Fruit fly (Drosophila melanogaster) whole organism, pupa: ENCODE results near the gene CG7685.

Experiments
- CG10348 ChIP-seq: fragments of 200-800 bp; sonication (Bioruptor generic); IDR thresholded peaks from 2 replicates; pipeline ENCODE4 v1.3.6; 2022; ENCODE audit warnings: missing biosample characterization, missing genetic modification characterization
- CG12605 ChIP-seq: fragments of 200-800 bp; sonication (Bioruptor generic); IDR thresholded peaks from 2 replicates; pipeline ENCODE4 v1.3.6; 2022; ENCODE audit warnings: missing biosample characterization, missing genetic modification characterization
- CG13204 ChIP-seq: fragments of 200-800 bp; sonication (Bioruptor generic); optimal IDR thresholded peaks from 2 replicates; lab custom pipeline; 2018; ENCODE audit warnings: missing biosample characterization, mild to moderate bottlenecking, missing genetic modification characterization, moderate library complexity
- CG14655 ChIP-seq: fragments of 200-800 bp; sonication (Bioruptor generic); optimal IDR thresholded peaks from 3 replicates; lab custom pipeline; 2017; ENCODE audit warnings: mild to moderate bottlenecking, missing biosample characterization, missing genetic modification reagents, missing genetic modification characterization
- CG15710 ChIP-seq: fragments of 200-800 bp; sonication (Bioruptor generic); optimal IDR thresholded peaks from 2 replicates; lab custom pipeline; 2018; ENCODE audit warnings: missing biosample characterization, mild to moderate bottlenecking, missing genetic modification characterization, moderate library complexity
- CG17806 ChIP-seq: fragments of 200-800 bp; sonication (Bioruptor generic); optimal IDR thresholded peaks from 2 replicates; lab custom pipeline; 2018; ENCODE audit warnings: missing biosample characterization, mild to moderate bottlenecking, missing genetic modification characterization, moderate library complexity
- CG32121 ChIP-seq: fragments of 200-800 bp; sonication (Bioruptor generic); IDR thresholded peaks from 2 replicates; pipeline ENCODE4 v1.3.6; 2022; ENCODE audit warnings: missing biosample characterization, missing genetic modification characterization
- CG34367 ChIP-seq: fragments of 200-800 bp; sonication (Bioruptor generic); optimal IDR thresholded peaks from 2 replicates; lab custom pipeline; 2018; ENCODE audit warnings: missing biosample characterization, mild to moderate bottlenecking, missing genetic modification characterization
- CG4496 ChIP-seq: fragments of 200-800 bp; sonication (Bioruptor generic); IDR thresholded peaks from 3 replicates; pipeline ENCODE4 v1.3.6; 2022; ENCODE audit warnings: missing biosample characterization, missing genetic modification characterization
- CG8159 ChIP-seq: fragments of 200-800 bp; sonication (Bioruptor generic); optimal IDR thresholded peaks from 3 replicates; lab custom pipeline; 2018; ENCODE audit warnings: missing biosample characterization, mild to moderate bottlenecking, missing genetic modification characterization, moderate library complexity
- CG8301 ChIP-seq: fragments of 200-800 bp; sonication (Bioruptor generic); optimal IDR thresholded peaks from 2 replicates; lab custom pipeline; 2018; ENCODE audit warnings: missing biosample characterization, mild to moderate bottlenecking, missing genetic modification characterization
- CG9948 ChIP-seq: fragments of 200-800 bp; sonication (Bioruptor generic); optimal IDR thresholded peaks from 2 replicates; lab custom pipeline; 2018; ENCODE audit warnings: missing biosample characterization, mild to moderate bottlenecking, missing genetic modification characterization, moderate library complexity
- D1 ChIP-seq: fragments of 200-800 bp; sonication (Bioruptor generic); optimal IDR thresholded peaks from 2 replicates; lab custom pipeline; 2018; ENCODE audit warnings: missing biosample characterization, mild to moderate bottlenecking, missing genetic modification characterization, moderate library complexity
- EcR ChIP-seq: fragments of 200-800 bp; sonication (Bioruptor generic); optimal IDR thresholded peaks from 3 replicates; lab custom pipeline; 2019; ENCODE audit warnings: missing biosample characterization, missing genetic modification characterization, mild to moderate bottlenecking, moderate library complexity, missing genetic modification reagents
- Ets98B ChIP-seq: fragments of 200-800 bp; sonication (Bioruptor generic); IDR thresholded peaks from 2 replicates; pipeline ENCODE4 v1.3.6; 2022; ENCODE audit warnings: missing biosample characterization, missing genetic modification characterization
- Pif1A ChIP-seq: fragments of 200-800 bp; sonication (Bioruptor generic); optimal IDR thresholded peaks from 3 replicates; lab custom pipeline; 2016; ENCODE audit warnings: missing biosample characterization, missing genetic modification characterization
- Pif1B ChIP-seq: fragments of 200-800 bp; sonication (Bioruptor generic); optimal IDR thresholded peaks from 3 replicates; lab custom pipeline; 2016; ENCODE audit warnings: missing biosample characterization, missing genetic modification characterization
- Snoo ChIP-seq: fragments of 200-800 bp; sonication (Bioruptor generic); optimal IDR thresholded peaks from 3 replicates; lab custom pipeline; 2017; ENCODE audit warnings: missing biosample characterization, mild to moderate bottlenecking, missing genetic modification characterization, inconsistent platforms
- fd96Ca ChIP-seq: fragments of 200-800 bp; sonication (Bioruptor generic); IDR thresholded peaks from 3 replicates; pipeline ENCODE4 v1.3.6; 2022; ENCODE audit warnings: missing biosample characterization, missing genetic modification characterization
- gl ChIP-seq: fragments of 200-800 bp; sonication (Bioruptor generic); optimal IDR thresholded peaks from 2 replicates; lab custom pipeline; 2018; ENCODE audit warnings: missing biosample characterization, mild to moderate bottlenecking, missing genetic modification characterization
- rn ChIP-seq: fragments of 200-800 bp; sonication (Bioruptor generic); IDR thresholded peaks from 2 replicates; pipeline ENCODE4 v1.3.6; 2022; ENCODE audit warnings: missing biosample characterization, missing genetic modification characterization

Gene CG7685

dm6 chr3R:18384972-18385371 lies 19.8 kb upstream of the CG7685 start, which contains the start of gene CG14309:
Gene CG14309 (minus strand): TSS chr3R:18385072.
- TF ChIP-seq CG15710 (no peak), CG13204 (GFP tag; lab: Kevin White, UChicago) (no peak), CG14655 (GFP tag; lab: Kevin White, UChicago) (no peak), CG9948 (tag; lab: Kevin White, UChicago) (no peak), fd96Ca (no peak), CG8301 (tag; lab: Kevin White, UChicago) (no peak), CG12605 (no peak), gl (no peak), EcR (GFP tag; lab: Kevin White, UChicago) (no peak), CG10348 (GFP tag; lab: Robert Waterston, UW) (no peak), D1 (tag; lab: Kevin White, UChicago) (no peak), Snoo (tag; lab: Kevin White, UChicago) (no peak), Pif1B (GFP tag; lab: Kevin White, UChicago) (no peak), CG32121 (GFP tag; lab: Robert Waterston, UW) (no peak), Ets98B (GFP tag; lab: Robert Waterston, UW) (no peak)

dm6 chr3R:18385593-18385992 lies 19.1 kb upstream of the CG7685 start, which contains the start of gene cona:
Gene cona (plus strand): TSS chr3R:18385828.
- TF ChIP-seq CG17806 (tag; lab: Kevin White, UChicago) (no peak), gl (no peak), Pif1B (GFP tag; lab: Kevin White, UChicago) (no peak)

- TF ChIP-seq Pif1B (GFP tag; lab: Kevin White, UChicago): no peak
- TF ChIP-seq CG8159 (tag; lab: Kevin White, UChicago): no peak
- no peak for TF ChIP-seq Ets98B (GFP tag; lab: Robert Waterston, UW)
- no peak for TF ChIP-seq Pif1A
- no peak for TF ChIP-seq CG14655 (GFP tag; lab: Kevin White, UChicago)
- no peak for TF ChIP-seq CG34367 (tag; lab: Kevin White, UChicago)
- no peak for TF ChIP-seq gl
- no peak for TF ChIP-seq CG4496 (GFP tag; lab: Robert Waterston, UW)
- TF ChIP-seq CG32121 (GFP tag; lab: Robert Waterston, UW): no peak
- no peak for TF ChIP-seq fd96Ca
- TF ChIP-seq CG17806 (tag; lab: Kevin White, UChicago): no peak
- TF ChIP-seq EcR (GFP tag; lab: Kevin White, UChicago): no peak
- no peak for TF ChIP-seq CG9948 (tag; lab: Kevin White, UChicago)
- no peak for TF ChIP-seq CG8301 (tag; lab: Kevin White, UChicago)
- TF ChIP-seq CG10348 (GFP tag; lab: Robert Waterston, UW): no peak
- no peak for TF ChIP-seq D1 (tag; lab: Kevin White, UChicago)
- no peak for TF ChIP-seq CG15710
- TF ChIP-seq rn (GFP tag; lab: Robert Waterston, UW): no peak
- TF ChIP-seq Snoo (tag; lab: Kevin White, UChicago): no peak
- no peak for TF ChIP-seq CG13204 (GFP tag; lab: Kevin White, UChicago)
Observed at dm6 chr3R:18389790-18390189, 14.9 kb upstream of the CG7685 start, which contains the start of gene Vha100-4. Gene Vha100-4 (minus strand): TSS chr3R:18389805.

dm6 chr3R:18393436-18393835 lies 11.3 kb upstream of the CG7685 start:
- TF ChIP-seq Snoo (tag; lab: Kevin White, UChicago): no peak
- TF ChIP-seq D1 (tag; lab: Kevin White, UChicago): no peak
- no peak for TF ChIP-seq fd96Ca
- TF ChIP-seq gl: peak; percentile 44
- no peak for TF ChIP-seq CG9948 (tag; lab: Kevin White, UChicago)
- TF ChIP-seq CG8301 (tag; lab: Kevin White, UChicago): no peak
- TF ChIP-seq CG17806 (tag; lab: Kevin White, UChicago): peak; percentile 36
- peak; percentile 35 for TF ChIP-seq Pif1B (GFP tag; lab: Kevin White, UChicago)
- no peak for TF ChIP-seq CG4496 (GFP tag; lab: Robert Waterston, UW)
- peak; percentile 1 for TF ChIP-seq EcR (GFP tag; lab: Kevin White, UChicago)
- peak; percentile 71 for TF ChIP-seq CG15710
- TF ChIP-seq CG14655 (GFP tag; lab: Kevin White, UChicago): no peak
- TF ChIP-seq rn (GFP tag; lab: Robert Waterston, UW): peak; percentile 44; the same call in 1 of the 2 replicates
- TF ChIP-seq CG13204 (GFP tag; lab: Kevin White, UChicago): peak; percentile 36
- TF ChIP-seq CG34367 (tag; lab: Kevin White, UChicago): peak; percentile 40
- peak; percentile 52 for TF ChIP-seq CG8159 (tag; lab: Kevin White, UChicago)
- peak; percentile 75 for TF ChIP-seq Ets98B (GFP tag; lab: Robert Waterston, UW)
- TF ChIP-seq CG32121 (GFP tag; lab: Robert Waterston, UW): peak; percentile 69; the same call in 1 of the 2 replicates
- TF ChIP-seq CG10348 (GFP tag; lab: Robert Waterston, UW): no peak
- peak; percentile 63 for TF ChIP-seq Pif1A
- peak; percentile 54 for TF ChIP-seq CG12605

dm6 chr3R:18394876-18395275 lies 9.9 kb upstream of the CG7685 start:
- TF ChIP-seq CG4496 (GFP tag; lab: Robert Waterston, UW) (0 out of 3 replicates have a peak, but pooled peaks have one; percentile 32), Pif1A (no peak), CG8159 (tag; lab: Kevin White, UChicago) (no peak), CG34367 (tag; lab: Kevin White, UChicago) (no peak), Snoo (tag; lab: Kevin White, UChicago) (no peak), D1 (tag; lab: Kevin White, UChicago) (no peak), rn (GFP tag; lab: Robert Waterston, UW) (no peak), CG17806 (tag; lab: Kevin White, UChicago) (no peak), fd96Ca (no peak), Ets98B (GFP tag; lab: Robert Waterston, UW) (no peak), EcR (GFP tag; lab: Kevin White, UChicago) (peak; percentile 86)
